Worm (Caenorhabditis elegans): ENCODE results near the gene Y82E9BR.6.
A peak's percentile ranks its signal among the peaks of the same experiment; 100 is the strongest.

Y82E9BR.6 gene

ce11 chrIII:1409139-1409538, 28.1 kb downstream of the Y82E9BR.6 start, which contains the start of gene Y82E9BR.22:
TSS of gene Y82E9BR.22 (minus strand) at chrIII:1409239.
- TF ChIP-seq flh-1 (GFP tag; optimal IDR thresholded peaks at IDR 0.05) (no peak), nhr-12 (tag; optimal IDR thresholded peaks at IDR 0.05) (no peak), lin-13 (tag; optimal IDR thresholded peaks at IDR 0.05) (no peak), blmp-1 (tag; optimal IDR thresholded peaks at IDR 0.05) (no peak), sem-2 (GFP tag; optimal IDR thresholded peaks at IDR 0.05) (no peak), M03D4.4 (tag; optimal IDR thresholded peaks at IDR 0.05) (no peak), bed-3 (GFP tag; optimal IDR thresholded peaks at IDR 0.05) (no peak), unc-62 (GFP tag; optimal IDR thresholded peaks at IDR 0.05) (no peak), nhr-28 (tag; optimal IDR thresholded peaks at IDR 0.05) (no peak), snpc-4 (tag; optimal IDR thresholded peaks at IDR 0.05) (no peak), mls-2 (tag; optimal IDR thresholded peaks at IDR 0.05) (no peak), ces-1 (GFP tag; optimal IDR thresholded peaks at IDR 0.05) (no peak), drap-1 (GFP tag; optimal IDR thresholded peaks at IDR 0.05) (no peak), mab-5 (tag; optimal IDR thresholded peaks at IDR 0.05) (no peak), pha-4 (tag; optimal IDR thresholded peaks at IDR 0.05) (no peak)

- TF ChIP-seq M03D4.4 (tag; optimal IDR thresholded peaks at IDR 0.05), result no peak
- TF ChIP-seq lsy-2 (tag; optimal IDR thresholded peaks at IDR 0.05), result no peak
- TF ChIP-seq mep-1 (tag; optimal IDR thresholded peaks at IDR 0.05), result no peak
- TF ChIP-seq tbx-8 (GFP tag; optimal IDR thresholded peaks at IDR 0.05), result no peak
- TF ChIP-seq nhr-76 (tag; optimal IDR thresholded peaks at IDR 0.05), result no peak
- TF ChIP-seq ceh-39 (tag; optimal IDR thresholded peaks at IDR 0.05), result no peak
- no peak for TF ChIP-seq lin-32 (GFP tag; optimal IDR thresholded peaks at IDR 0.05)
- TF ChIP-seq nhr-12 (tag; optimal IDR thresholded peaks at IDR 0.05), result no peak
- TF ChIP-seq cnd-1 (tag; optimal IDR thresholded peaks at IDR 0.05), result no peak
- TF ChIP-seq unc-39 (tag; optimal IDR thresholded peaks at IDR 0.05), result no peak
- TF ChIP-seq lin-13 (tag; optimal IDR thresholded peaks at IDR 0.05), result no peak
These were observed 32.3 kb downstream of the Y82E9BR.6 start for ce11 chrIII:1413125-1413837.

DNA sequence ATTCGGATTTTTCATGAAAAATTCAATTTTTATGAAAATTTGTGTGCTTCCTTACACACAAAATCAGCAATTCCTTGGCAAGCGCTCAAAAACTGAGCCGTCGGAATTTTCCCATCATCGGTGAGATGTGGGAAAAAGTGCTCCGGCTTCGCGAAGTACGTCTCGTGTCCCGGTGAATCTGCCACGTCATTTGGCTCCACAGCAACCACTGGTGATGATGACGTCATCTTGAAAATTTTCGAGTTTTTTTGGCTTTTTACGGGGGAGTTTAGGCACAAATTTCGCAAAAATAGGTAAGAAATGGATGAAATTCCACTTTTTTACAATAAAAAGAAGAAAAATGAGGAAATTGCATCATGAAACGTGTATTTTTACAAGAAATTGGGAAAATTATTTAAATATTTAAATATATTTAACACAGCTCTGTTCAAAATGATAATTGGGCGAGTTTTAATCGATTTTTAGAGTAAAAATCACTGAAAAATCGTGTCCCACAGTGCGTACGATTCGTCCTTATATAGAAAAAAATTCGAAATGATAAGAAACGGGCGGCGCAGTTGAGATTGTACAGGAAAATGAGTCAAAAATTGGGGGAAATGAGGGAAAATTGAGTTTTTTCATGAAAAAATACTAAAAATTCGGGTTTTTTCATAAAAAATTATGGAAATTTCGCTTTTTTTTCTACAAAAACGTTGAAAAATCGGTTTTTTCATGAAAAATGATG, 33.0 kb downstream of the Y82E9BR.6 start, which contains the start of gene Y82E9BR.14:
Gene Y82E9BR.14 (minus strand): TSS at position 227 of the 724 bp plus-strand sequence.
- TF ChIP-seq lin-32 (GFP tag; optimal IDR thresholded peaks at IDR 0.05) (no peak), ham-2 (GFP tag; optimal IDR thresholded peaks at IDR 0.05) (no peak), sptf-1 (tag; optimal IDR thresholded peaks at IDR 0.05) (no peak), zip-8 (tag; optimal IDR thresholded peaks at IDR 0.05) (peak; percentile 74)

- TF ChIP-seq mab-5 (tag; optimal IDR thresholded peaks at IDR 0.05) (no peak), ham-2 (GFP tag; optimal IDR thresholded peaks at IDR 0.05) (no peak), blmp-1 (tag; optimal IDR thresholded peaks at IDR 0.05) (no peak), unc-39 (tag; optimal IDR thresholded peaks at IDR 0.05) (no peak), snpc-4 (tag; optimal IDR thresholded peaks at IDR 0.05) (no peak), drap-1 (GFP tag; optimal IDR thresholded peaks at IDR 0.05) (no peak), M03D4.4 (tag; optimal IDR thresholded peaks at IDR 0.05) (no peak)
These were observed 35.5 kb downstream of the Y82E9BR.6 start for ce11 chrIII:1416571-1416970.

DNA sequence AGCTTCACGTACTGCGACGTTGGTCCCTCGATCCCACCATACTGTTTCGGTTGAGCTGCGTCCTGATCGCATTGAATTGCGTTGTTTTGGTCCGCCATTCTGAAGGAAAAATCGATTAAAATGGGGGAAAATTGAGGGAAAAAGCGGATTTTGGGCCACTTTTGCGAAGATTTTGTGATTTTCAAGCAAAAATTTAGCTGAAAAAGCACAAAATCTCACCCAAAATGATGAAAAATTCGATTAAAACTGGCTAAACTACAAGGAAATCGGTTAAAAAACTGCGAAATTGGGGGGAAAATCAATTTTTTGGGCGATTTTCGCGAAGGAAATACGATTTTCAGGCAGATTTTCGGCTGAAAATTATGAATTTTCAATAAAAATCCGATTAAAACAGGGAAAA, 36.1 kb downstream of the Y82E9BR.6 start, which contains the start of gene elc-1:
Gene elc-1 (minus strand): TSS at position 101 of the 400 bp plus-strand sequence.
- TF ChIP-seq nhr-28 (tag; optimal IDR thresholded peaks at IDR 0.05), result no peak
- TF ChIP-seq ceh-39 (tag; optimal IDR thresholded peaks at IDR 0.05), result no peak
- no peak for TF ChIP-seq unc-120 (tag; optimal IDR thresholded peaks at IDR 0.05; ENCODE audit: poor library complexity, severe bottlenecking)
- no peak for TF ChIP-seq pha-4 (tag; optimal IDR thresholded peaks at IDR 0.05)
- no peak for TF ChIP-seq flh-1 (GFP tag; optimal IDR thresholded peaks at IDR 0.05)
- no peak for TF ChIP-seq nhr-237 (tag; optimal IDR thresholded peaks at IDR 0.05)
- no peak for TF ChIP-seq bed-3 (GFP tag; optimal IDR thresholded peaks at IDR 0.05)
- no peak for TF ChIP-seq tbx-8 (GFP tag; optimal IDR thresholded peaks at IDR 0.05)
- no peak for TF ChIP-seq unc-39 (tag; optimal IDR thresholded peaks at IDR 0.05)
- TF ChIP-seq ham-2 (GFP tag; optimal IDR thresholded peaks at IDR 0.05), result no peak
- TF ChIP-seq blmp-1 (tag; optimal IDR thresholded peaks at IDR 0.05), result no peak
- TF ChIP-seq nhr-12 (tag; optimal IDR thresholded peaks at IDR 0.05), result no peak
